Worm (Caenorhabditis elegans) whole organism, L3 larva: ENCODE data around the gene Y57G7A.5.
A peak's percentile ranks its signal among the peaks of the same experiment; 100 is the strongest.

Experiments
- R02D3.7 ChIP-seq: fragments of 150-350 bp; optimal IDR thresholded peaks from 2 replicates; lab custom pipeline; 2014; ENCODE audit warnings: missing biosample characterization, missing genetic modification characterization
- ZK546.5 ChIP-seq: sonication (generic microtip); optimal IDR thresholded peaks from 2 replicates; lab custom pipeline; 2017; ENCODE audit warnings: missing biosample characterization, missing genetic modification characterization
- aly-2 ChIP-seq: fragments of 150-350 bp; optimal IDR thresholded peaks from 2 replicates; lab custom pipeline; 2014; ENCODE audit warnings: missing biosample characterization, missing genetic modification characterization
- ama-1 ChIP-seq: fragments of 150-350 bp; optimal IDR thresholded peaks from 2 replicates; lab custom pipeline; 2018
- ceh-16 ChIP-seq: sonication (generic microtip); optimal IDR thresholded peaks from 2 replicates; lab custom pipeline; 2017; ENCODE audit warnings: missing biosample characterization, missing genetic modification characterization
- ceh-28 ChIP-seq: fragments of 150-350 bp; optimal IDR thresholded peaks from 2 replicates; lab custom pipeline; 2014; ENCODE audit warnings: missing biosample characterization, missing genetic modification reagents, missing genetic modification characterization
- ceh-82 ChIP-seq: fragments of 150-350 bp; optimal IDR thresholded peaks from 2 replicates; lab custom pipeline; 2014; ENCODE audit warnings: missing biosample characterization, missing genetic modification characterization
- ceh-9 ChIP-seq: sonication (generic microtip); optimal IDR thresholded peaks from 2 replicates; lab custom pipeline; 2018; ENCODE audit warnings: missing biosample characterization, missing genetic modification characterization
- daf-12 ChIP-seq: fragments of 150-350 bp; optimal IDR thresholded peaks from 2 replicates; lab custom pipeline; 2014; ENCODE audit warnings: missing biosample characterization, missing genetic modification reagents, missing genetic modification characterization
- egl-27 ChIP-seq: sonication (generic microtip); optimal IDR thresholded peaks from 4 replicates; lab custom pipeline; 2017; ENCODE audit warnings: missing biosample characterization, missing genetic modification reagents, missing genetic modification characterization
- egl-5 ChIP-seq: fragments of 150-350 bp; optimal IDR thresholded peaks from 2 replicates; lab custom pipeline; 2017; ENCODE audit warnings: missing biosample characterization, missing genetic modification reagents, missing genetic modification characterization, inconsistent platforms
- elt-1 ChIP-seq: fragments of 150-350 bp; optimal IDR thresholded peaks from 2 replicates; lab custom pipeline; 2014; ENCODE audit warnings: missing biosample characterization, missing genetic modification characterization
- elt-2 ChIP-seq: sonication (generic microtip); optimal IDR thresholded peaks from 2 replicates; lab custom pipeline; 2016; ENCODE audit warnings: missing genetic modification reagents, mild to moderate bottlenecking, missing genetic modification characterization, missing compliant biosample characterization
- elt-3 ChIP-seq, 3 experiments: fragments of 150-350 bp in 1 of 3; sonication (generic microtip) in 2 of 3; optimal IDR thresholded peaks; 2 replicates in 2 of 3; 4 replicates in 1 of 3; lab custom pipeline; 2014 to 2017; ENCODE audit warnings: missing biosample characterization in 3 of 3, missing genetic modification characterization in 3 of 3
- eor-1 ChIP-seq, 2 experiments: fragments of 150-350 bp; optimal IDR thresholded peaks; 2 replicates each; lab custom pipeline; 2014 to 2018; ENCODE audit warnings: missing biosample characterization in 2 of 2, missing genetic modification characterization in 2 of 2
- fkh-10 ChIP-seq: sonication (generic microtip); optimal IDR thresholded peaks from 2 replicates; lab custom pipeline; 2017; ENCODE audit warnings: missing biosample characterization, missing genetic modification reagents, missing genetic modification characterization
- fkh-2 ChIP-seq: fragments of 150-350 bp; optimal IDR thresholded peaks from 2 replicates; lab custom pipeline; 2014; ENCODE audit warnings: missing biosample characterization, missing genetic modification reagents, missing genetic modification characterization
- fos-1 ChIP-seq: fragments of 150-350 bp; optimal IDR thresholded peaks from 2 replicates; lab custom pipeline; 2014; ENCODE audit warnings: missing biosample characterization, missing genetic modification characterization
- hmg-11 ChIP-seq: sonication (generic microtip); optimal IDR thresholded peaks from 2 replicates; lab custom pipeline; 2016; ENCODE audit warnings: missing genetic modification characterization, missing compliant biosample characterization
- jun-1 ChIP-seq: fragments of 150-350 bp; optimal IDR thresholded peaks from 2 replicates; lab custom pipeline; 2014; ENCODE audit warnings: missing biosample characterization, missing genetic modification reagents, missing genetic modification characterization
- lin-15B ChIP-seq: fragments of 150-350 bp; optimal IDR thresholded peaks from 2 replicates; lab custom pipeline; 2014; ENCODE audit warnings: missing biosample characterization, missing genetic modification characterization
- lin-39 ChIP-seq: fragments of 150-350 bp; optimal IDR thresholded peaks from 2 replicates; lab custom pipeline; 2018; ENCODE audit warnings: missing biosample characterization, missing genetic modification reagents, missing genetic modification characterization
- lsy-12 ChIP-seq: sonication (generic microtip); optimal IDR thresholded peaks from 2 replicates; lab custom pipeline; 2016; ENCODE audit warnings: mild to moderate bottlenecking, missing genetic modification characterization, missing compliant biosample characterization
- mdl-1 ChIP-seq: fragments of 150-350 bp; optimal IDR thresholded peaks from 2 replicates; lab custom pipeline; 2014; ENCODE audit warnings: missing biosample characterization, missing genetic modification characterization
- mml-1 ChIP-seq: fragments of 150-350 bp; sonication (generic microtip); optimal IDR thresholded peaks from 3 replicates; lab custom pipeline; 2014; ENCODE audit warnings: missing biosample characterization, missing genetic modification characterization
- nfya-1 ChIP-seq: sonication (generic microtip); optimal IDR thresholded peaks from 2 replicates; lab custom pipeline; 2017; ENCODE audit warnings: missing genetic modification characterization, mild to moderate bottlenecking, missing compliant biosample characterization, antibody characterized with exemption, moderate library complexity; ENCODE audit not compliant: insufficient read depth
- nhr-11 ChIP-seq: fragments of 150-350 bp; optimal IDR thresholded peaks from 2 replicates; lab custom pipeline; 2014; ENCODE audit warnings: missing biosample characterization, missing genetic modification characterization
- nhr-12 ChIP-seq: fragments of 150-350 bp; optimal IDR thresholded peaks from 2 replicates; lab custom pipeline; 2014; ENCODE audit warnings: missing biosample characterization, missing genetic modification characterization
- nhr-23 ChIP-seq: fragments of 150-350 bp; optimal IDR thresholded peaks from 2 replicates; lab custom pipeline; 2014; ENCODE audit warnings: missing biosample characterization, missing genetic modification reagents, missing genetic modification characterization
- nhr-237 ChIP-seq: fragments of 150-350 bp; optimal IDR thresholded peaks from 2 replicates; lab custom pipeline; 2014; ENCODE audit warnings: missing biosample characterization, missing genetic modification characterization
- nhr-25 ChIP-seq: sonication (generic microtip); optimal IDR thresholded peaks from 2 replicates; lab custom pipeline; 2017; ENCODE audit warnings: missing biosample characterization, missing genetic modification characterization
- nhr-28 ChIP-seq: fragments of 150-350 bp; optimal IDR thresholded peaks from 2 replicates; lab custom pipeline; 2014; ENCODE audit warnings: missing biosample characterization, missing genetic modification characterization
- nhr-43 ChIP-seq: sonication (generic microtip); optimal IDR thresholded peaks from 2 replicates; lab custom pipeline; 2016; ENCODE audit warnings: mild to moderate bottlenecking, missing genetic modification characterization, missing compliant biosample characterization; ENCODE audit not compliant: poor library complexity, severe bottlenecking
- nhr-67 ChIP-seq: fragments of 150-350 bp; optimal IDR thresholded peaks from 2 replicates; lab custom pipeline; 2014; ENCODE audit warnings: missing biosample characterization, missing genetic modification characterization
- nhr-76 ChIP-seq: fragments of 150-350 bp; sonication (generic microtip); optimal IDR thresholded peaks from 5 replicates; lab custom pipeline; 2014; ENCODE audit warnings: missing biosample characterization, missing genetic modification characterization
- nhr-77 ChIP-seq: fragments of 150-350 bp; optimal IDR thresholded peaks from 2 replicates; lab custom pipeline; 2014; ENCODE audit warnings: missing biosample characterization, missing genetic modification characterization
- pha-4 ChIP-seq: fragments of 150-350 bp; optimal IDR thresholded peaks from 2 replicates; lab custom pipeline; 2014; ENCODE audit warnings: missing biosample characterization, missing genetic modification reagents, missing genetic modification characterization
- pqm-1 ChIP-seq: fragments of 150-350 bp; optimal IDR thresholded peaks from 2 replicates; lab custom pipeline; 2017; ENCODE audit warnings: missing biosample characterization, missing genetic modification characterization, inconsistent platforms
- sea-2 ChIP-seq: fragments of 150-350 bp; sonication (generic microtip); optimal IDR thresholded peaks from 4 replicates; lab custom pipeline; 2014; ENCODE audit warnings: missing biosample characterization, missing genetic modification reagents, missing genetic modification characterization
- skn-1 ChIP-seq: fragments of 150-350 bp; optimal IDR thresholded peaks from 2 replicates; lab custom pipeline; 2014; ENCODE audit warnings: missing biosample characterization, missing genetic modification characterization
- snpc-4 ChIP-seq: fragments of 150-350 bp; optimal IDR thresholded peaks from 2 replicates; lab custom pipeline; 2014; ENCODE audit warnings: missing biosample characterization, missing genetic modification characterization
- tbx-2 ChIP-seq: sonication (generic microtip); optimal IDR thresholded peaks from 2 replicates; lab custom pipeline; 2016; ENCODE audit warnings: mild to moderate bottlenecking, missing genetic modification characterization, missing compliant biosample characterization
- unc-39 ChIP-seq: sonication (generic microtip); optimal IDR thresholded peaks from 4 replicates; lab custom pipeline; 2017; ENCODE audit warnings: missing biosample characterization, missing genetic modification characterization
- unc-62 ChIP-seq: fragments of 150-350 bp; sonication (generic microtip); optimal IDR thresholded peaks from 4 replicates; lab custom pipeline; 2014; ENCODE audit warnings: missing biosample characterization, missing genetic modification reagents, missing genetic modification characterization
- zag-1 ChIP-seq: fragments of 150-350 bp; optimal IDR thresholded peaks from 2 replicates; lab custom pipeline; 2014; ENCODE audit warnings: missing biosample characterization, missing genetic modification characterization
- ztf-11 ChIP-seq: fragments of 150-350 bp; optimal IDR thresholded peaks from 2 replicates; lab custom pipeline; 2014; ENCODE audit warnings: missing biosample characterization, missing genetic modification characterization
- ztf-4 ChIP-seq: fragments of 150-350 bp; optimal IDR thresholded peaks from 2 replicates; lab custom pipeline; 2014; ENCODE audit warnings: missing biosample characterization, missing genetic modification characterization

The Y57G7A.5 gene

ce11 chrII:1241176-1241730 is 34.1 kb downstream of the Y57G7A.5 start:
- TF ChIP-seq nhr-43 (peak; percentile 66), ztf-11 (tag; lab: Kevin White, UChicago) (no peak), ceh-9 (tag; lab: Kevin White, UChicago) (no peak), lsy-12 (tag; lab: Kevin White, UChicago) (peak; percentile 13), egl-5 (tag; lab: Kevin White, UChicago) (no peak), unc-39 (tag; lab: Kevin White, UChicago) (no peak), elt-3 (tag; optimal IDR thresholded peaks at IDR 0.05; lab: Kevin White, UChicago) (no peak), zag-1 (tag; lab: Kevin White, UChicago) (no peak)

- TF ChIP-seq ceh-82 (tag; lab: Kevin White, UChicago): no peak
- TF ChIP-seq ztf-4 (tag; lab: Kevin White, UChicago): no peak
- no peak for TF ChIP-seq jun-1 (tag; lab: Kevin White, UChicago)
- TF ChIP-seq nhr-12 (tag; lab: Kevin White, UChicago): no peak
- TF ChIP-seq elt-3 (tag; optimal IDR thresholded peaks at IDR 0.05; lab: Kevin White, UChicago): peak in 1 of 3 experiments; percentile 70
- TF ChIP-seq fos-1 (tag; lab: Kevin White, UChicago): no peak
- no peak for TF ChIP-seq daf-12 (tag; lab: Kevin White, UChicago)
- TF ChIP-seq nhr-43: peak; percentile 62
- TF ChIP-seq pha-4: no peak
- TF ChIP-seq fkh-10 (GFP tag; lab: Kevin White, UChicago): no peak
- no peak for TF ChIP-seq elt-2
- no peak for TF ChIP-seq eor-1 (tag; optimal IDR thresholded peaks at IDR 0.05; lab: Kevin White, UChicago)
- no peak for TF ChIP-seq lin-39 (tag; lab: Kevin White, UChicago)
- TF ChIP-seq lin-15B (tag; lab: Kevin White, UChicago): no peak
- TF ChIP-seq nhr-76 (tag; lab: Kevin White, UChicago): no peak
- no peak for TF ChIP-seq snpc-4
- peak; percentile 4 for TF ChIP-seq nfya-1 (tag; lab: Kevin White, UChicago)
- TF ChIP-seq ZK546.5 (tag; lab: Kevin White, UChicago): no peak
- TF ChIP-seq nhr-67 (tag; lab: Kevin White, UChicago): no peak
- TF ChIP-seq egl-27 (tag; lab: Kevin White, UChicago): no peak
- no peak for TF ChIP-seq nhr-23 (tag; lab: Kevin White, UChicago)
- TF ChIP-seq mdl-1 (tag; lab: Kevin White, UChicago): no peak
- peak; percentile 55 for TF ChIP-seq elt-1 (tag; lab: Kevin White, UChicago)
- TF ChIP-seq sea-2: no peak
- no peak for TF ChIP-seq skn-1 (tag; lab: Kevin White, UChicago)
- peak; percentile 32 for TF ChIP-seq nhr-25 (tag; lab: Kevin White, UChicago)
- no peak for TF ChIP-seq pqm-1
- no peak for TF ChIP-seq zag-1 (tag; lab: Kevin White, UChicago)
- no peak for TF ChIP-seq ama-1
- no peak for TF ChIP-seq unc-62
- TF ChIP-seq ceh-16 (tag; lab: Kevin White, UChicago): no peak
- no peak for TF ChIP-seq R02D3.7 (tag; lab: Kevin White, UChicago)
- TF ChIP-seq nhr-11 (tag; lab: Kevin White, UChicago): no peak
- TF ChIP-seq egl-5 (tag; lab: Kevin White, UChicago): no peak
- TF ChIP-seq unc-39 (tag; lab: Kevin White, UChicago): no peak
- TF ChIP-seq nhr-77 (tag; lab: Kevin White, UChicago): no peak
- TF ChIP-seq hmg-11 (tag; lab: Kevin White, UChicago): no peak
- TF ChIP-seq ceh-28: no peak
- no peak for TF ChIP-seq ztf-11 (tag; lab: Kevin White, UChicago)
- TF ChIP-seq lsy-12 (tag; lab: Kevin White, UChicago): peak; percentile 13
- TF ChIP-seq aly-2 (tag; lab: Kevin White, UChicago): no peak
- TF ChIP-seq nhr-237 (tag; lab: Kevin White, UChicago): no peak
- TF ChIP-seq nhr-28: no peak
- no peak for TF ChIP-seq fkh-2 (tag; lab: Kevin White, UChicago)
- TF ChIP-seq mml-1 (tag; lab: Kevin White, UChicago): no peak
- TF ChIP-seq tbx-2 (tag; lab: Kevin White, UChicago): no peak
- no peak for TF ChIP-seq ceh-9 (tag; lab: Kevin White, UChicago)
Measured at ce11 chrII:1240436-1240835, 34.9 kb downstream of the Y57G7A.5 start.
